Worm (Caenorhabditis elegans): ENCODE results near the gene F07G6.10.
"Not testable (repeated sequence)": the region's sequence is repeated elsewhere in the genome, so short reads cannot be mapped to it uniquely, and the experiment has no call there.

ce11 chrX:1696879-1697278 lies 40.8 kb upstream of the F07G6.10 start, which contains the start of gene C36C9.4:
- TF ChIP-seq klf-2 (GFP tag; conservative IDR thresholded peaks at IDR 0.05); T22C8.4 (GFP tag; IDR thresholded peaks at IDR 0.05); ztf-29 (GFP tag; IDR thresholded peaks at IDR 0.05); flt-1 (GFP tag; IDR thresholded peaks at IDR 0.05); ztf-23 (GFP tag; IDR thresholded peaks at IDR 0.05); med-1 (GFP tag; optimal IDR thresholded peaks at IDR 0.05; ENCODE audit: insufficient read depth); tab-1 (GFP tag; IDR thresholded peaks at IDR 0.05); cog-1 (tag; optimal IDR thresholded peaks at IDR 0.05): not testable (repeated sequence)
